Fruit fly (Drosophila melanogaster) S2 (cell line): ENCODE results near the gene slf.

Source experiments
- CG8478 ChIP-seq: fragments of >200 bp; optimal IDR thresholded peaks from 2 replicates; lab custom pipeline; 2018
- CTCF ChIP-seq, 2 experiments: fragments of >200 bp; optimal IDR thresholded peaks; 2 replicates each; lab custom pipeline; 2018

dm6 chr2L:4813023-4813339 lies 11.3 kb upstream of the slf start:
- no peak for TF ChIP-seq CTCF (optimal IDR thresholded peaks at IDR 0.05; lab: Kevin White, UChicago)
- TF ChIP-seq CG8478 (lab: Kevin White, UChicago) = no peak
